Fruit fly (Drosophila melanogaster): ENCODE data around the gene aus.
A peak's percentile ranks its signal among the peaks of the same experiment; 100 is the strongest.

DNA sequence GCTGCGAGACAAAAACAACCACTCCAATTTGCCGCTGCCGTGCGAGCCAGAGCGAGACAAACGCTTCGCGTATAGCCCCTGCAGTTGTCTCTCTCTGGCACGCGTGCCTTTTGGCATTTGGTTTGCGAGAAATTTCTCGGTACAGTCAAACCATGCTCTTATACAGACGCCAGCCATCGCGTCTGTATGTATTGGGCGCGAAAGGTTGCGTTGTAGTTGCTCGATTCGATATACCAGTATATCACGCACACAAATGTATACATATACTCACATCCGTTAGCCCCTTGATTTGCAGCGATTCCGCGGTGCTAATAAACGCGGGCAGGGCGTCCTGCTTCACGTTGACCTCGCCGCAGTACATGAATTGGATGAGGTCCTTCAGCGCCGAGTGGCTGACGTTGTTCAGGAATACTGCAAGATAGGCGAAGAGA, 26.9 kb upstream of the aus start:
- TF ChIP-seq Hr39 (GFP tag; optimal IDR thresholded peaks at IDR 0.05) (no peak), OdsH (GFP tag; optimal IDR thresholded peaks at IDR 0.05) (no peak), Eip78C (GFP tag) (peak; percentile 62), acj6 (GFP tag; optimal IDR thresholded peaks at IDR 0.05) (no peak), CG16779 (tag; optimal IDR thresholded peaks at IDR 0.05) (no peak)

All from whole organism, prepupa.